Worm (Caenorhabditis elegans) whole organism, L4 larva: ENCODE results near the gene attf-5.

Experiments
- F26F4.8 ChIP-seq: fragments of 200-800 bp; sonication (Bioruptor generic); conservative IDR thresholded peaks from 2 replicates; pipeline ENCODE4 v1.3.6; 2022; ENCODE audit warnings: missing genetic modification characterization, missing compliant biosample characterization
- F44E2.7 ChIP-seq: fragments of 200-800 bp; sonication (Bioruptor generic); IDR thresholded peaks from 2 replicates; pipeline ENCODE4 v2.1.2; 2022; ENCODE audit warnings: missing genetic modification characterization, missing compliant biosample characterization
- T26A8.4 ChIP-seq: fragments of 200-800 bp; sonication (Bioruptor generic); IDR thresholded peaks from 2 replicates; pipeline ENCODE4 v1.3.6; 2022; ENCODE audit warnings: missing genetic modification characterization, missing compliant biosample characterization
- Y48G9A.11 ChIP-seq: fragments of 200-800 bp; sonication (Bioruptor generic); IDR thresholded peaks from 2 replicates; pipeline ENCODE4 v1.3.6; 2022; ENCODE audit warnings: missing genetic modification reagents, missing genetic modification characterization, missing compliant biosample characterization
- aha-1 ChIP-seq: fragments of 150-350 bp; peaks from one replicate; lab custom pipeline; 2014; ENCODE audit warnings: missing biosample characterization, missing genetic modification characterization
- aly-2 ChIP-seq: sonication (generic microtip); optimal IDR thresholded peaks from 2 replicates; lab custom pipeline; 2018; ENCODE audit warnings: missing biosample characterization, missing genetic modification characterization
- arid-1 ChIP-seq: fragments of 200-800 bp; sonication (Bioruptor generic); conservative IDR thresholded peaks from 2 replicates; pipeline ENCODE4 v1.3.6; 2022; ENCODE audit warnings: missing genetic modification reagents, missing genetic modification characterization, missing compliant biosample characterization
- attf-4 ChIP-seq: sonication (generic microtip); optimal IDR thresholded peaks from 3 replicates; lab custom pipeline; 2017; ENCODE audit warnings: missing biosample characterization, missing genetic modification characterization
- ceh-32 ChIP-seq: sonication (generic microtip); optimal IDR thresholded peaks from 2 replicates; lab custom pipeline; 2016; ENCODE audit warnings: mild to moderate bottlenecking, missing genetic modification characterization, missing compliant biosample characterization; ENCODE audit not compliant: poor library complexity
- ceh-62 ChIP-seq: sonication (generic microtip); optimal IDR thresholded peaks from 2 replicates; lab custom pipeline; 2017; ENCODE audit warnings: missing biosample characterization, missing genetic modification characterization
- daf-12 ChIP-seq: fragments of 150-350 bp; optimal IDR thresholded peaks from 2 replicates; lab custom pipeline; 2014; ENCODE audit warnings: missing biosample characterization, missing genetic modification reagents, missing genetic modification characterization
- daf-16 ChIP-seq, 3 experiments: sonication (generic microtip); optimal IDR thresholded peaks; 2 replicates each; lab custom pipeline; 2016 to 2017; ENCODE audit warnings: missing genetic modification characterization in 3 of 3, missing genetic modification reagents in 3 of 3, mild to moderate bottlenecking in 2 of 3, missing compliant biosample characterization in 2 of 3, missing biosample characterization in 1 of 3, moderate library complexity in 1 of 3
- daf-8 ChIP-seq: fragments of 200-800 bp; sonication (Bioruptor generic); IDR thresholded peaks from 2 replicates; pipeline ENCODE4 v1.3.6; 2022; ENCODE audit warnings: missing genetic modification characterization, missing compliant biosample characterization
- dmd-6 ChIP-seq: fragments of 200-800 bp; sonication (Bioruptor generic); IDR thresholded peaks from 2 replicates; pipeline ENCODE4 v1.3.6; 2022; ENCODE audit warnings: missing genetic modification reagents, missing genetic modification characterization, missing compliant biosample characterization
- dpl-1 ChIP-seq: fragments of 150-350 bp; optimal IDR thresholded peaks from 2 replicates; lab custom pipeline; 2014; ENCODE audit warnings: missing biosample characterization, missing genetic modification reagents, missing genetic modification characterization
- egl-27 ChIP-seq: sonication (generic microtip); optimal IDR thresholded peaks from 3 replicates; lab custom pipeline; 2017; ENCODE audit warnings: missing biosample characterization, missing genetic modification reagents, missing genetic modification characterization
- egl-43 ChIP-seq: fragments of 200-800 bp; sonication (Bioruptor generic); IDR thresholded peaks from 2 replicates; pipeline ENCODE4 v1.3.6; 2022; ENCODE audit warnings: missing genetic modification reagents, missing genetic modification characterization, missing compliant biosample characterization
- hmg-1.1 ChIP-seq: fragments of 200-800 bp; sonication (Bioruptor generic); IDR thresholded peaks from 2 replicates; pipeline ENCODE4 v1.3.6; 2022; ENCODE audit warnings: missing genetic modification reagents, missing genetic modification characterization, missing compliant biosample characterization
- lim-7 ChIP-seq: fragments of 200-800 bp; sonication (Bioruptor generic); IDR thresholded peaks from 2 replicates; pipeline ENCODE4 v1.3.6; 2022; ENCODE audit warnings: missing genetic modification characterization, missing compliant biosample characterization
- lin-1 ChIP-seq: fragments of 200-800 bp; sonication (Bioruptor generic); IDR thresholded peaks from 2 replicates; pipeline ENCODE4 v1.3.6; 2022; ENCODE audit warnings: missing genetic modification reagents, missing genetic modification characterization, missing compliant biosample characterization
- lin-15B ChIP-seq: fragments of 150-350 bp; sonication (generic microtip); optimal IDR thresholded peaks from 3 replicates; lab custom pipeline; 2014; ENCODE audit warnings: missing biosample characterization, missing genetic modification characterization
- lin-38 ChIP-seq: fragments of 200-800 bp; sonication (Bioruptor generic); IDR thresholded peaks from 2 replicates; pipeline ENCODE4 v1.3.6; 2022; ENCODE audit warnings: missing genetic modification reagents, missing genetic modification characterization, missing compliant biosample characterization
- lsy-2 ChIP-seq, 2 experiments: fragments of 150-350 bp in 1 of 2; sonication (generic microtip) in 1 of 2; optimal IDR thresholded peaks; 2 replicates each; lab custom pipeline; 2014 to 2017; ENCODE audit warnings: missing biosample characterization in 2 of 2, missing genetic modification characterization in 2 of 2
- madf-5 ChIP-seq, 2 experiments: fragments of 200-800 bp; sonication (Bioruptor generic); IDR thresholded peaks; 2 replicates each; pipeline ENCODE4 v1.3.6; 2022; ENCODE audit warnings: missing compliant biosample characterization in 2 of 2, missing genetic modification characterization in 2 of 2
- madf-9 ChIP-seq: fragments of 200-800 bp; sonication (Bioruptor generic); conservative IDR thresholded peaks from 2 replicates; pipeline ENCODE4 v1.3.6; 2022; ENCODE audit warnings: missing genetic modification reagents, missing genetic modification characterization, missing compliant biosample characterization
- mep-1 ChIP-seq: fragments of 150-350 bp; sonication (generic microtip); optimal IDR thresholded peaks from 3 replicates; lab custom pipeline; 2014; ENCODE audit warnings: missing biosample characterization, missing genetic modification characterization
- mxl-3 ChIP-seq: fragments of 200-800 bp; sonication (Bioruptor generic); optimal IDR thresholded peaks from 2 replicates; lab custom pipeline; 2018; ENCODE audit warnings: mild to moderate bottlenecking, missing genetic modification characterization, missing compliant biosample characterization
- nhr-10 ChIP-seq: fragments of 150-350 bp; optimal IDR thresholded peaks from 2 replicates; lab custom pipeline; 2014; ENCODE audit warnings: missing biosample characterization, missing genetic modification characterization
- nhr-11 ChIP-seq: fragments of 150-350 bp; optimal IDR thresholded peaks from 2 replicates; lab custom pipeline; 2014; ENCODE audit warnings: missing biosample characterization, missing genetic modification characterization
- nhr-237 ChIP-seq: sonication (generic microtip); optimal IDR thresholded peaks from 2 replicates; lab custom pipeline; 2017; ENCODE audit warnings: missing biosample characterization, missing genetic modification characterization
- nhr-42 ChIP-seq: fragments of 200-800 bp; sonication (Bioruptor generic); IDR thresholded peaks from 2 replicates; pipeline ENCODE4 v1.3.6; 2022; ENCODE audit warnings: missing genetic modification characterization, missing compliant biosample characterization
- nhr-48 ChIP-seq: sonication (generic microtip); optimal IDR thresholded peaks from 2 replicates; lab custom pipeline; 2016; ENCODE audit warnings: mild to moderate bottlenecking, missing genetic modification characterization, missing compliant biosample characterization
- nhr-77 ChIP-seq: fragments of 150-350 bp; optimal IDR thresholded peaks from 2 replicates; lab custom pipeline; 2014; ENCODE audit warnings: missing biosample characterization, missing genetic modification characterization
- pqm-1 ChIP-seq: sonication (generic microtip); optimal IDR thresholded peaks from 2 replicates; lab custom pipeline; 2017; ENCODE audit warnings: missing biosample characterization, missing genetic modification characterization
- rbr-2 ChIP-seq: sonication (generic microtip); optimal IDR thresholded peaks from 2 replicates; lab custom pipeline; 2016; ENCODE audit warnings: missing genotype, missing genetic modification characterization, missing compliant biosample characterization
- set-16 ChIP-seq: fragments of 200-800 bp; sonication (Bioruptor generic); IDR thresholded peaks from 2 replicates; pipeline ENCODE4 v1.3.6; 2022; ENCODE audit warnings: missing genetic modification reagents, missing genetic modification characterization, missing compliant biosample characterization
- skn-1 ChIP-seq: fragments of 150-350 bp; optimal IDR thresholded peaks from 2 replicates; lab custom pipeline; 2014; ENCODE audit warnings: missing biosample characterization, missing genetic modification characterization
- snpc-1.2 ChIP-seq: fragments of 200-800 bp; sonication (Bioruptor generic); IDR thresholded peaks from 2 replicates; pipeline ENCODE4 v1.3.6; 2022; ENCODE audit warnings: missing genetic modification reagents, missing genetic modification characterization, missing compliant biosample characterization
- snpc-4 ChIP-seq: fragments of 150-350 bp; optimal IDR thresholded peaks from 2 replicates; lab custom pipeline; 2014; ENCODE audit warnings: missing biosample characterization, missing genetic modification characterization
- unc-130 ChIP-seq: sonication (generic microtip); optimal IDR thresholded peaks from 2 replicates; lab custom pipeline; 2016; ENCODE audit warnings: missing genetic modification reagents, missing genetic modification characterization, missing compliant biosample characterization
- unc-62 ChIP-seq, 3 experiments: fragments of 150-350 bp in 1 of 3; sonication (generic microtip); optimal IDR thresholded peaks in 2 of 3; peaks in 1 of 3; 1 replicate in 1 of 3; 2 replicates in 2 of 3; lab custom pipeline; 2014 to 2017; ENCODE audit warnings: missing biosample characterization in 3 of 3, missing genetic modification characterization in 3 of 3, missing genetic modification reagents in 3 of 3, missing genotype in 1 of 3
- zag-1 ChIP-seq: fragments of 150-350 bp; optimal IDR thresholded peaks from 2 replicates; lab custom pipeline; 2014; ENCODE audit warnings: missing biosample characterization, missing genetic modification characterization
- zfp-2 ChIP-seq: sonication (generic microtip); optimal IDR thresholded peaks from 2 replicates; lab custom pipeline; 2016; ENCODE audit warnings: mild to moderate bottlenecking, missing genetic modification characterization, missing compliant biosample characterization
- zfp-3 ChIP-seq: fragments of 200-800 bp; sonication (Bioruptor generic); conservative IDR thresholded peaks from 2 replicates; pipeline ENCODE4 v1.3.6; 2022; ENCODE audit warnings: missing genetic modification reagents, missing genetic modification characterization, missing compliant biosample characterization
- zip-2 ChIP-seq: fragments of 150-350 bp; optimal IDR thresholded peaks from 2 replicates; lab custom pipeline; 2014; ENCODE audit warnings: missing biosample characterization, missing genetic modification characterization
- ztf-11 ChIP-seq: fragments of 150-350 bp; optimal IDR thresholded peaks from 2 replicates; lab custom pipeline; 2014; ENCODE audit warnings: missing biosample characterization, missing genetic modification characterization
- ztf-7 ChIP-seq: fragments of 150-350 bp; optimal IDR thresholded peaks from 2 replicates; lab custom pipeline; 2014; ENCODE audit warnings: missing biosample characterization, missing genetic modification characterization

attf-5 gene

ce11 chrX:760579-760978 is 27.6 kb upstream of the attf-5 start (continued):
- no peak for TF ChIP-seq nhr-237 (tag; lab: Kevin White, UChicago)
- no peak for TF ChIP-seq lin-1 (GFP tag; lab: Robert Waterston, UW)
- TF ChIP-seq skn-1 (tag; lab: Kevin White, UChicago), result no peak

- no peak for TF ChIP-seq unc-62 (GFP tag; optimal IDR thresholded peaks at IDR 0.05 in 1 of 2; lab: Kevin White, UChicago)
- no peak for TF ChIP-seq unc-62 (tag; optimal IDR thresholded peaks at IDR 0.05; lab: Kevin White, UChicago)
- peak; percentile 39 for TF ChIP-seq aha-1 (tag; lab: Kevin White, UChicago)
- no peak for TF ChIP-seq daf-16 (GFP tag; optimal IDR thresholded peaks at IDR 0.05; lab: Kevin White, UChicago)
- TF ChIP-seq daf-16 (tag; optimal IDR thresholded peaks at IDR 0.05; lab: Kevin White, UChicago), result no peak
- no peak for TF ChIP-seq F26F4.8
- no peak for TF ChIP-seq arid-1 (GFP tag; lab: Robert Waterston, UW)
Observed at ce11 chrX:763452-763851, 24.7 kb upstream of the attf-5 start, which contains the start of gene dyf-11. TSS of gene dyf-11 (plus strand) at chrX:763752.

- no peak for TF ChIP-seq zfp-2 (tag; lab: Kevin White, UChicago)
- peak in 1 of 2 experiments; percentile 99 for TF ChIP-seq unc-62 (GFP tag; optimal IDR thresholded peaks at IDR 0.05 in 1 of 2; lab: Kevin White, UChicago)
- TF ChIP-seq unc-62 (tag; optimal IDR thresholded peaks at IDR 0.05; lab: Kevin White, UChicago), result no peak
- TF ChIP-seq nhr-48 (tag; lab: Kevin White, UChicago), result peak; percentile 78
- TF ChIP-seq aly-2 (tag; lab: Kevin White, UChicago), result no peak
- TF ChIP-seq zfp-3 (GFP tag; lab: Robert Waterston, UW), result peak; percentile 86
- TF ChIP-seq ztf-11 (tag; lab: Kevin White, UChicago), result no peak
- peak; percentile 99 for TF ChIP-seq lin-38
- TF ChIP-seq zip-2 (tag; lab: Kevin White, UChicago), result peak; percentile 24
- TF ChIP-seq lin-15B (tag; lab: Kevin White, UChicago), result peak; percentile 66
- TF ChIP-seq nhr-42 (GFP tag; lab: Robert Waterston, UW), result peak; percentile 91
- TF ChIP-seq daf-12 (tag; lab: Kevin White, UChicago), result no peak
- TF ChIP-seq ceh-32 (tag; lab: Kevin White, UChicago), result peak; percentile 6
- peak; percentile 71 for TF ChIP-seq madf-9 (GFP tag; lab: Robert Waterston, UW)
- TF ChIP-seq unc-130, result no peak
- peak; percentile 56 for TF ChIP-seq nhr-10 (tag; lab: Kevin White, UChicago)
- no peak for TF ChIP-seq snpc-4
- TF ChIP-seq T26A8.4 (GFP tag; lab: Robert Waterston, UW), result peak; percentile 89
- peak; percentile 96 for TF ChIP-seq dmd-6 (GFP tag; lab: Robert Waterston, UW)
- peak; percentile 80 for TF ChIP-seq set-16 (GFP tag; lab: Robert Waterston, UW)
- TF ChIP-seq ztf-7, result peak; percentile 72
- no peak for TF ChIP-seq egl-27 (tag; lab: Kevin White, UChicago)
- peak; percentile 98 for TF ChIP-seq aha-1 (tag; lab: Kevin White, UChicago)
- TF ChIP-seq rbr-2, result peak; percentile 97
- peak; percentile 94 for TF ChIP-seq nhr-11 (tag; lab: Kevin White, UChicago)
- peak; percentile 93 for TF ChIP-seq hmg-1.1 (GFP tag; lab: Robert Waterston, UW)
- TF ChIP-seq lim-7 (GFP tag; lab: Robert Waterston, UW), result 0 out of 2 replicates have a peak, but pooled peaks have one; percentile 51
- peak; percentile 99 for TF ChIP-seq mxl-3 (GFP tag; lab: Kevin White, UChicago)
- TF ChIP-seq lsy-2 (tag; optimal IDR thresholded peaks at IDR 0.05; lab: Kevin White, UChicago), result peak; percentile 92 to 98
- TF ChIP-seq mep-1 (tag; lab: Kevin White, UChicago), result peak; percentile 97
- no peak for TF ChIP-seq daf-8
- peak; percentile 71 for TF ChIP-seq pqm-1 (tag; lab: Kevin White, UChicago)
- no peak for TF ChIP-seq F44E2.7 (GFP tag; lab: Robert Waterston, UW)
- TF ChIP-seq Y48G9A.11 (GFP tag; lab: Robert Waterston, UW), result no peak
- peak; percentile 75 for TF ChIP-seq dpl-1 (GFP tag; lab: Kevin White, UChicago)
- TF ChIP-seq snpc-1.2 (GFP tag; lab: Robert Waterston, UW), result peak; percentile 47; the same call in 1 of the 2 replicates
- 0 out of 4 replicates have a peak, but pooled peaks of 1 of the 2 experiments have one; percentile 41 for TF ChIP-seq madf-5 (GFP tag; IDR thresholded peaks at IDR 0.05; lab: Robert Waterston, UW)
- TF ChIP-seq ceh-62 (tag; lab: Kevin White, UChicago), result no peak
- TF ChIP-seq egl-43 (GFP tag; lab: Robert Waterston, UW), result peak; percentile 91
- no peak for TF ChIP-seq zag-1 (tag; lab: Kevin White, UChicago)
- peak; percentile 80 for TF ChIP-seq nhr-77 (tag; lab: Kevin White, UChicago)
- no peak for TF ChIP-seq attf-4 (tag; lab: Kevin White, UChicago)
Observed at ce11 chrX:768061-768646, 20.0 kb upstream of the attf-5 start, which contains the start of the genes trap-2 and ile-2. TSS of gene trap-2 (minus strand) at chrX:768069. TSS of gene ile-2 (plus strand) at chrX:768596.
